Worm (Caenorhabditis elegans): ENCODE results near the gene C13G5.2.

C13G5.2 gene

ce11 chrIII:8639188-8639795 lies 21.0 kb upstream of the C13G5.2 start, which contains the start of gene fip-1 (continued):
- TF ChIP-seq vab-7 (GFP tag; IDR thresholded peaks at IDR 0.05): peak; percentile 81
- TF ChIP-seq snpc-1.2 (GFP tag; IDR thresholded peaks at IDR 0.05): peak; percentile 59
- peak; percentile 41 for TF ChIP-seq hmg-1.1 (GFP tag; IDR thresholded peaks at IDR 0.05)
- TF ChIP-seq ceh-44 (GFP tag; IDR thresholded peaks at IDR 0.05): 0 out of 2 replicates have a peak, but pooled peaks have one; percentile 49
- TF ChIP-seq mep-1 (tag; optimal IDR thresholded peaks at IDR 0.05): peak; percentile 21
- no peak for TF ChIP-seq F10B5.3 (tag; optimal IDR thresholded peaks at IDR 0.05)
- TF ChIP-seq lsy-2 (tag; optimal IDR thresholded peaks at IDR 0.05): no peak
- peak; percentile 73 for TF ChIP-seq lin-38 (GFP tag; IDR thresholded peaks at IDR 0.05)
- TF ChIP-seq nhr-102 (tag; optimal IDR thresholded peaks at IDR 0.05): peak; percentile 26

- TF ChIP-seq lin-39 (tag; optimal IDR thresholded peaks at IDR 0.05) (peak; percentile 11), daf-16 (GFP tag; optimal IDR thresholded peaks at IDR 0.05) (peak in 1 of 2 experiments; percentile 30), daf-16 (tag; optimal IDR thresholded peaks at IDR 0.05) (no peak), hlh-30 (tag; optimal IDR thresholded peaks at IDR 0.05; ENCODE audit: insufficient read depth) (peak; percentile 32), rbr-2 (tag; optimal IDR thresholded peaks at IDR 0.05) (peak; percentile 5), unc-62 (GFP tag; optimal IDR thresholded peaks at IDR 0.05 in 1 of 2) (peak in 1 of 2 experiments; percentile 94), unc-62 (tag; optimal IDR thresholded peaks at IDR 0.05) (no peak), hmg-1.1 (GFP tag; IDR thresholded peaks at IDR 0.05) (0 out of 2 replicates have a peak, but pooled peaks have one; percentile 10), Y5F2A.4 (GFP tag; optimal IDR thresholded peaks at IDR 0.05) (no peak), ceh-20 (GFP tag; IDR thresholded peaks at IDR 0.05) (0 out of 2 replicates have a peak, but pooled peaks have one; percentile 36), mep-1 (tag; optimal IDR thresholded peaks at IDR 0.05) (peak; percentile 27), T20F7.1 (GFP tag; optimal IDR thresholded peaks at IDR 0.05) (no peak), ceh-82 (tag; optimal IDR thresholded peaks at IDR 0.05) (no peak), lsy-2 (tag; optimal IDR thresholded peaks at IDR 0.05) (peak in 1 of 2 experiments; percentile 44)
Observed at ce11 chrIII:8636803-8637202, 18.5 kb upstream of the C13G5.2 start.

- no peak for TF ChIP-seq fos-1 (tag; optimal IDR thresholded peaks at IDR 0.05)
- TF ChIP-seq dpl-1 (GFP tag; optimal IDR thresholded peaks at IDR 0.05): peak; percentile 92
- TF ChIP-seq hlh-30 (tag; optimal IDR thresholded peaks at IDR 0.05; ENCODE audit: insufficient read depth): peak; percentile 18
- peak; percentile 25 for TF ChIP-seq nhr-28 (tag; optimal IDR thresholded peaks at IDR 0.05)
- no peak for TF ChIP-seq unc-62 (GFP tag; optimal IDR thresholded peaks at IDR 0.05 in 1 of 2)
- TF ChIP-seq unc-62 (tag; optimal IDR thresholded peaks at IDR 0.05): no peak
- TF ChIP-seq mep-1 (tag; optimal IDR thresholded peaks at IDR 0.05): no peak
- no peak for TF ChIP-seq mxl-2 (GFP tag; conservative IDR thresholded peaks at IDR 0.05)
- TF ChIP-seq ceh-44 (GFP tag; IDR thresholded peaks at IDR 0.05): no peak
- TF ChIP-seq rbr-2 (tag; optimal IDR thresholded peaks at IDR 0.05): peak; percentile 8
- TF ChIP-seq F37D6.2 (tag; optimal IDR thresholded peaks at IDR 0.05): no peak
- 0 out of 2 replicates have a peak, but pooled peaks have one; percentile 27 for TF ChIP-seq ctbp-1 (GFP tag; IDR thresholded peaks at IDR 0.05)
- no peak for TF ChIP-seq dmd-6 (GFP tag; IDR thresholded peaks at IDR 0.05)
- 0 out of 2 replicates have a peak, but pooled peaks have one; percentile 8 for TF ChIP-seq hmg-1.1 (GFP tag; IDR thresholded peaks at IDR 0.05)
- no peak for TF ChIP-seq ZK546.5 (tag; optimal IDR thresholded peaks at IDR 0.05)
- no peak for TF ChIP-seq mdt-29 (GFP tag; IDR thresholded peaks at IDR 0.05)
- TF ChIP-seq ceh-20 (GFP tag; IDR thresholded peaks at IDR 0.05): no peak
- no peak for TF ChIP-seq pha-4 (GFP tag; IDR thresholded peaks at IDR 0.05)
- peak; percentile 61 for TF ChIP-seq pha-4 (tag; optimal IDR thresholded peaks at IDR 0.05)
- TF ChIP-seq mes-2 (tag; optimal IDR thresholded peaks at IDR 0.05; ENCODE audit: poor library complexity, severe bottlenecking): peak; percentile 69
- TF ChIP-seq ceh-32 (tag; optimal IDR thresholded peaks at IDR 0.05; ENCODE audit: poor library complexity): no peak
- TF ChIP-seq lsy-2 (tag; optimal IDR thresholded peaks at IDR 0.05): peak in 1 of 2 experiments; percentile 84
- peak; percentile 70 for TF ChIP-seq lin-38 (GFP tag; IDR thresholded peaks at IDR 0.05)
- no peak for TF ChIP-seq attf-4 (tag; optimal IDR thresholded peaks at IDR 0.05)
- TF ChIP-seq lin-13 (GFP tag; optimal IDR thresholded peaks at IDR 0.05): no peak
- TF ChIP-seq T20F7.1 (GFP tag; optimal IDR thresholded peaks at IDR 0.05): peak; percentile 95
- no peak for TF ChIP-seq zag-1 (tag; optimal IDR thresholded peaks at IDR 0.05)
Observed at ce11 chrIII:8630833-8631232, 12.6 kb upstream of the C13G5.2 start, which contains the start of gene dnj-10. Gene dnj-10 (plus strand): TSS chrIII:8631165.
